Fruit fly (Drosophila melanogaster): Measurements from ENCODE around the gene TM9SF4.

The TM9SF4 gene

dm6 chr2L:13779162-13779561, 32.4 kb downstream of the TM9SF4 start:
- no peak for TF ChIP-seq CG34224 (GFP tag; IDR thresholded peaks at IDR 0.05; ENCODE audit: partially characterized antibody)
- TF ChIP-seq D19A (tag; optimal IDR thresholded peaks at IDR 0.05), result no peak
- TF ChIP-seq sug (tag; optimal IDR thresholded peaks at IDR 0.05), result peak; percentile 91
- no peak for TF ChIP-seq Hr39 (optimal IDR thresholded peaks at IDR 0.05)
- TF ChIP-seq fru (optimal IDR thresholded peaks at IDR 0.05), result no peak
- TF ChIP-seq CG15269 (tag; optimal IDR thresholded peaks at IDR 0.05), result no peak
- no peak for TF ChIP-seq CG12071 (GFP tag; optimal IDR thresholded peaks at IDR 0.05)
- TF ChIP-seq CG10267 (tag; optimal IDR thresholded peaks at IDR 0.05), result no peak
- TF ChIP-seq CG12942 (GFP tag; optimal IDR thresholded peaks at IDR 0.05), result no peak
- no peak for TF ChIP-seq kni (GFP tag; optimal IDR thresholded peaks at IDR 0.05)
- peak; percentile 43 for TF ChIP-seq mirr (GFP tag; optimal IDR thresholded peaks at IDR 0.05)
- TF ChIP-seq ewg (GFP tag; optimal IDR thresholded peaks at IDR 0.05), result no peak
- no peak for TF ChIP-seq pita (GFP tag; optimal IDR thresholded peaks at IDR 0.05)
- no peak for TF ChIP-seq ash1 (GFP tag; optimal IDR thresholded peaks at IDR 0.05)
- peak; percentile 46 for TF ChIP-seq exex (tag; optimal IDR thresholded peaks at IDR 0.05)
- TF ChIP-seq CG10959 (GFP tag; IDR thresholded peaks at IDR 0.05), result no peak
- TF ChIP-seq klu (GFP tag; IDR thresholded peaks at IDR 0.05), result no peak
- TF ChIP-seq Gug (GFP tag; IDR thresholded peaks at IDR 0.05), result no peak
- no peak for TF ChIP-seq otp (GFP tag; IDR thresholded peaks at IDR 0.05)
- TF ChIP-seq CG3847 (GFP tag; IDR thresholded peaks at IDR 0.05), result no peak
- no peak for TF ChIP-seq nerfin-2 (GFP tag; IDR thresholded peaks at IDR 0.05; ENCODE audit: partially characterized antibody)
- TF ChIP-seq CG2678 (tag; optimal IDR thresholded peaks at IDR 0.05), result no peak
- TF ChIP-seq lov (optimal IDR thresholded peaks at IDR 0.05), result no peak
- TF ChIP-seq lov (GFP tag; IDR thresholded peaks at IDR 0.05), result no peak
- no peak for TF ChIP-seq CG1832 (GFP tag; optimal IDR thresholded peaks at IDR 0.05)
- no peak for TF ChIP-seq CG2116 (GFP tag; optimal IDR thresholded peaks at IDR 0.05)
- TF ChIP-seq Hr78 (GFP tag; optimal IDR thresholded peaks at IDR 0.05), result peak in 1 of 2 experiments; percentile 66
- TF ChIP-seq CG34422 (GFP tag; IDR thresholded peaks at IDR 0.05), result no peak
- TF ChIP-seq grn (GFP tag; optimal IDR thresholded peaks at IDR 0.05), result peak; percentile 81
- peak; percentile 22 for TF ChIP-seq ftz-f1 (GFP tag; optimal IDR thresholded peaks at IDR 0.05)
- no peak for TF ChIP-seq CG17186 (GFP tag; optimal IDR thresholded peaks at IDR 0.05)
- TF ChIP-seq CG7556 (GFP tag; optimal IDR thresholded peaks at IDR 0.05), result no peak
- TF ChIP-seq Lpt (GFP tag; optimal IDR thresholded peaks at IDR 0.05), result no peak
- TF ChIP-seq GATAe (GFP tag; conservative IDR thresholded peaks at IDR 0.05), result no peak
- no peak for TF ChIP-seq Oli (tag; optimal IDR thresholded peaks at IDR 0.05)
- no peak for TF ChIP-seq CG3281 (GFP tag; optimal IDR thresholded peaks at IDR 0.05)
- TF ChIP-seq caup (GFP tag; optimal IDR thresholded peaks at IDR 0.05; ENCODE audit: severe bottlenecking), result no peak
- no peak for TF ChIP-seq Optix (GFP tag; IDR thresholded peaks at IDR 0.05)
- peak; percentile 88 for TF ChIP-seq CG13894 (tag; optimal IDR thresholded peaks at IDR 0.05)
- TF ChIP-seq cas (GFP tag; IDR thresholded peaks at IDR 0.05), result no peak
- TF ChIP-seq CG15601 (tag; optimal IDR thresholded peaks at IDR 0.05), result no peak
- TF ChIP-seq CG7963 (GFP tag; IDR thresholded peaks at IDR 0.05; ENCODE audit: partially characterized antibody), result peak; percentile 11; the same call in 1 of the 3 replicates
- TF ChIP-seq sna (GFP tag; IDR thresholded peaks at IDR 0.05; ENCODE audit: partially characterized antibody), result no peak
- TF ChIP-seq CG12744 (GFP tag; optimal IDR thresholded peaks at IDR 0.05), result no peak
- TF ChIP-seq eyg (GFP tag; optimal IDR thresholded peaks at IDR 0.05), result no peak
- no peak for TF ChIP-seq Ssrp (tag; optimal IDR thresholded peaks at IDR 0.05)
- no peak for TF ChIP-seq crp (GFP tag; optimal IDR thresholded peaks at IDR 0.05)
- TF ChIP-seq fd3F (GFP tag; optimal IDR thresholded peaks at IDR 0.05), result no peak
- TF ChIP-seq tna (GFP tag; IDR thresholded peaks at IDR 0.05; ENCODE audit: partially characterized antibody), result 0 out of 2 replicates have a peak, but pooled peaks have one; percentile 43
- TF ChIP-seq CG15011 (GFP tag; optimal IDR thresholded peaks at IDR 0.05), result no peak
- TF ChIP-seq CG17385 (GFP tag; optimal IDR thresholded peaks at IDR 0.05), result no peak
